Worm (Caenorhabditis elegans) whole organism, L1 larva: Measurements from ENCODE around the gene rsef-1.

Experiments
- aha-1 ChIP-seq: fragments of 150-350 bp; optimal IDR thresholded peaks from 2 replicates; lab custom pipeline; 2014; ENCODE audit warnings: missing biosample characterization, missing genetic modification characterization
- ces-1 ChIP-seq: fragments of 150-350 bp; optimal IDR thresholded peaks from 2 replicates; lab custom pipeline; 2014; ENCODE audit warnings: missing biosample characterization, missing genetic modification reagents, missing genetic modification characterization
- elt-3 ChIP-seq, 6 experiments: fragments of 150-350 bp in 1 of 6; sonication (generic microtip); optimal IDR thresholded peaks; 2 replicates each; lab custom pipeline; 2017 to 2018; ENCODE audit warnings: missing biosample characterization in 6 of 6, missing genetic modification characterization in 6 of 6, inconsistent platforms in 1 of 6
- fkh-10 ChIP-seq: sonication (generic microtip); optimal IDR thresholded peaks from 2 replicates; lab custom pipeline; 2017; ENCODE audit warnings: missing biosample characterization, missing genetic modification reagents, missing genetic modification characterization
- fkh-4 ChIP-seq: sonication (generic microtip); optimal IDR thresholded peaks from 2 replicates; lab custom pipeline; 2016; ENCODE audit warnings: missing compliant biosample characterization, missing genetic modification characterization, borderline replicate concordance
- lin-39 ChIP-seq: fragments of 150-350 bp; optimal IDR thresholded peaks from 2 replicates; lab custom pipeline; 2014; ENCODE audit warnings: missing biosample characterization, missing genetic modification reagents, missing genetic modification characterization
- lsy-2 ChIP-seq, 2 experiments: fragments of 150-350 bp; optimal IDR thresholded peaks; 2 replicates each; lab custom pipeline; 2014; ENCODE audit warnings: missing biosample characterization in 2 of 2, missing genetic modification characterization in 2 of 2
- nhr-237 ChIP-seq: fragments of 150-350 bp; optimal IDR thresholded peaks from 2 replicates; lab custom pipeline; 2014; ENCODE audit warnings: missing biosample characterization, missing genetic modification characterization
- nhr-77 ChIP-seq: fragments of 150-350 bp; optimal IDR thresholded peaks from 2 replicates; lab custom pipeline; 2014; ENCODE audit warnings: missing biosample characterization, missing genetic modification characterization

ce11 chrX:3024637-3025113 is 34.5 kb downstream of the rsef-1 start, which contains the start of gene aqp-7:
- TF ChIP-seq nhr-77: no peak
- no peak for TF ChIP-seq elt-3 (tag; optimal IDR thresholded peaks at IDR 0.05; lab: Kevin White, UChicago)
- no peak for TF ChIP-seq fkh-4
- TF ChIP-seq nhr-237 (tag; lab: Kevin White, UChicago): no peak
- no peak for TF ChIP-seq aha-1 (tag; lab: Kevin White, UChicago)
- TF ChIP-seq lin-39: no peak
- TF ChIP-seq fkh-10: peak; percentile 22
- no peak for TF ChIP-seq lsy-2 (tag; optimal IDR thresholded peaks at IDR 0.05; lab: Kevin White, UChicago)
- TF ChIP-seq ces-1 (GFP tag; lab: Kevin White, UChicago): no peak
